Fruit fly (Drosophila melanogaster) whole organism, embryonic: Measurements from ENCODE around the gene Mettl2.

ENCODE experiments used
- Asciz ChIP-seq: fragments of 200-800 bp; sonication (Bioruptor generic); optimal IDR thresholded peaks from 2 replicates; lab custom pipeline; 2017; ENCODE audit warnings: missing biosample characterization, mild to moderate bottlenecking, missing genetic modification characterization, missing genetic modification reagents
- Atf6 ChIP-seq: fragments of 200-800 bp; sonication (Bioruptor generic); IDR thresholded peaks from 2 replicates; pipeline ENCODE4 v1.3.6; 2022; ENCODE audit warnings: missing biosample characterization, missing genetic modification characterization
- B-H1 ChIP-seq: fragments of 200-800 bp; sonication (Bioruptor generic); IDR thresholded peaks from 3 replicates; pipeline ENCODE4 v1.3.6; 2022; ENCODE audit warnings: missing biosample characterization, missing genetic modification characterization
- CG1024 ChIP-seq: fragments of 200-800 bp; sonication (Bioruptor generic); IDR thresholded peaks from 2 replicates; pipeline ENCODE4 v1.3.6; 2022; ENCODE audit warnings: missing biosample characterization, missing genetic modification characterization
- CG10654 ChIP-seq: fragments of 200-800 bp; sonication (Bioruptor generic); optimal IDR thresholded peaks from 2 replicates; lab custom pipeline; 2016; ENCODE audit warnings: missing biosample characterization, missing genetic modification characterization
- CG11456 ChIP-seq: fragments of 200-800 bp; sonication (Bioruptor generic); IDR thresholded peaks from 3 replicates; pipeline ENCODE4 v1.3.6; 2022; ENCODE audit warnings: missing biosample characterization, missing genetic modification characterization
- CG12071 ChIP-seq: fragments of 200-800 bp; sonication (Bioruptor generic); optimal IDR thresholded peaks from 3 replicates; lab custom pipeline; 2018; ENCODE audit warnings: missing biosample characterization, mild to moderate bottlenecking, missing genetic modification characterization
- CG13296 ChIP-seq: fragments of 200-800 bp; sonication (Bioruptor generic); optimal IDR thresholded peaks from 3 replicates; lab custom pipeline; 2018; ENCODE audit warnings: missing biosample characterization, mild to moderate bottlenecking, missing genetic modification characterization
- CG13624 ChIP-seq: fragments of 200-800 bp; sonication (Bioruptor generic); optimal IDR thresholded peaks from 2 replicates; lab custom pipeline; 2016; ENCODE audit warnings: missing biosample characterization, missing genetic modification characterization
- CG14965 ChIP-seq: fragments of 200-800 bp; sonication (Bioruptor generic); optimal IDR thresholded peaks from 2 replicates; lab custom pipeline; 2016; ENCODE audit warnings: missing biosample characterization, missing genetic modification characterization, borderline replicate concordance
- CG1603 ChIP-seq: fragments of 200-800 bp; sonication (Bioruptor generic); optimal IDR thresholded peaks from 2 replicates; lab custom pipeline; 2019; ENCODE audit warnings: missing biosample characterization, mild to moderate bottlenecking, missing genetic modification characterization, moderate library complexity
- CG17385 ChIP-seq: fragments of 200-800 bp; sonication (Bioruptor generic); optimal IDR thresholded peaks from 3 replicates; lab custom pipeline; 2018; ENCODE audit warnings: missing biosample characterization, mild to moderate bottlenecking, missing genetic modification characterization
- CG2875 ChIP-seq: fragments of 200-800 bp; sonication (Bioruptor generic); optimal IDR thresholded peaks from 2 replicates; lab custom pipeline; 2017; ENCODE audit warnings: missing biosample characterization, mild to moderate bottlenecking, missing genetic modification characterization, missing genetic modification reagents
- CG30020 ChIP-seq: fragments of 200-800 bp; optimal IDR thresholded peaks from 2 replicates; lab custom pipeline; 2019; ENCODE audit warnings: missing biosample characterization, mild to moderate bottlenecking, missing genetic modification characterization, moderate library complexity
- CG3281 ChIP-seq: fragments of 200-800 bp; sonication (Bioruptor generic); optimal IDR thresholded peaks from 3 replicates; lab custom pipeline; 2017; ENCODE audit warnings: missing biosample characterization, mild to moderate bottlenecking, missing genetic modification characterization
- CG3407 ChIP-seq: fragments of 200-800 bp; sonication (Bioruptor generic); optimal IDR thresholded peaks from 2 replicates; lab custom pipeline; 2018; ENCODE audit warnings: missing biosample characterization, mild to moderate bottlenecking, missing genetic modification characterization
- CG4282 ChIP-seq: fragments of 200-800 bp; sonication (Bioruptor generic); optimal IDR thresholded peaks from 2 replicates; lab custom pipeline; 2016; ENCODE audit warnings: missing biosample characterization, missing genetic modification characterization
- CG6683 ChIP-seq: fragments of 200-800 bp; sonication (Bioruptor generic); optimal IDR thresholded peaks from 2 replicates; lab custom pipeline; 2017; ENCODE audit warnings: missing biosample characterization, mild to moderate bottlenecking, missing genetic modification characterization, missing genetic modification reagents
- CG6791 ChIP-seq: fragments of 200-800 bp; sonication (Bioruptor generic); IDR thresholded peaks from 3 replicates; pipeline ENCODE4 v1.3.6; 2022; ENCODE audit warnings: missing biosample characterization, missing genetic modification characterization; ENCODE audit not compliant: partially characterized antibody
- CG7963 ChIP-seq: fragments of 200-800 bp; sonication (Bioruptor generic); IDR thresholded peaks from 3 replicates; pipeline ENCODE4 v1.3.6; 2022; ENCODE audit warnings: missing biosample characterization, missing genetic modification characterization; ENCODE audit not compliant: partially characterized antibody
- CHES-1-like ChIP-seq: fragments of 200-800 bp; sonication (Bioruptor generic); optimal IDR thresholded peaks from 2 replicates; lab custom pipeline; 2016; ENCODE audit warnings: missing biosample characterization, missing genetic modification characterization
- D ChIP-seq, 2 experiments: fragments of 200-800 bp in 1 of 2; fragments of >200 bp in 1 of 2; sonication (Bioruptor generic) in 1 of 2; optimal IDR thresholded peaks; 2 replicates in 1 of 2; 3 replicates in 1 of 2; lab custom pipeline; 2017; ENCODE audit warnings: mild to moderate bottlenecking in 1 of 2, missing biosample characterization in 1 of 2, missing genetic modification characterization in 1 of 2, missing genetic modification reagents in 1 of 2
- Dek ChIP-seq: fragments of 200-800 bp; sonication (Bioruptor generic); optimal IDR thresholded peaks from 3 replicates; lab custom pipeline; 2019; ENCODE audit warnings: missing biosample characterization, mild to moderate bottlenecking, missing genetic modification characterization, moderate library complexity
- Fer2 ChIP-seq: fragments of 200-800 bp; sonication (Bioruptor generic); optimal IDR thresholded peaks from 2 replicates; lab custom pipeline; 2018; ENCODE audit warnings: missing biosample characterization, mild to moderate bottlenecking, missing genetic modification characterization, moderate library complexity
- Gsc ChIP-seq: fragments of 200-800 bp; sonication (Bioruptor generic); IDR thresholded peaks from 2 replicates; pipeline ENCODE4 v1.3.6; 2022; ENCODE audit warnings: missing biosample characterization, missing genetic modification characterization
- Hr51 ChIP-seq, 2 experiments: fragments of 200-800 bp; sonication (Bioruptor generic); optimal IDR thresholded peaks; 2 replicates in 1 of 2; 3 replicates in 1 of 2; lab custom pipeline; 2016 to 2018; ENCODE audit warnings: missing biosample characterization in 2 of 2, missing genetic modification characterization in 2 of 2, mild to moderate bottlenecking in 1 of 2, moderate library complexity in 1 of 2
- Lpt ChIP-seq: fragments of >200 bp; optimal IDR thresholded peaks from 2 replicates; lab custom pipeline; 2018; ENCODE audit warnings: missing biosample characterization, missing genetic modification characterization
- NC2β ChIP-seq: fragments of 200-800 bp; sonication (Bioruptor generic); optimal IDR thresholded peaks from 2 replicates; lab custom pipeline; 2016; ENCODE audit warnings: missing biosample characterization, missing genetic modification characterization
- NFAT ChIP-seq: fragments of 200-800 bp; sonication (Bioruptor generic); IDR thresholded peaks from 2 replicates; pipeline ENCODE4 v1.3.6; 2022; ENCODE audit warnings: missing biosample characterization, missing genetic modification characterization
- Oli ChIP-seq: fragments of 200-800 bp; sonication (Bioruptor generic); optimal IDR thresholded peaks from 2 replicates; lab custom pipeline; 2018; ENCODE audit warnings: missing biosample characterization, mild to moderate bottlenecking, missing genetic modification characterization, moderate library complexity
- ab ChIP-seq: fragments of 200-800 bp; sonication (Bioruptor generic); optimal IDR thresholded peaks from 2 replicates; lab custom pipeline; 2016; ENCODE audit warnings: missing biosample characterization, missing genetic modification characterization
- ash1 ChIP-seq: fragments of 200-800 bp; sonication (Bioruptor generic); optimal IDR thresholded peaks from 2 replicates; lab custom pipeline; 2018; ENCODE audit warnings: missing biosample characterization, mild to moderate bottlenecking, missing genetic modification characterization
- bsh ChIP-seq, 2 experiments: fragments of 200-800 bp; sonication (Bioruptor generic); optimal IDR thresholded peaks; 2 replicates each; lab custom pipeline; 2017 to 2018; ENCODE audit warnings: mild to moderate bottlenecking in 2 of 2, missing biosample characterization in 2 of 2, missing genetic modification characterization in 2 of 2, moderate library complexity in 1 of 2
- chn ChIP-seq: fragments of 200-800 bp; sonication (Bioruptor generic); optimal IDR thresholded peaks from 2 replicates; lab custom pipeline; 2016; ENCODE audit warnings: missing biosample characterization, missing genetic modification characterization
- da ChIP-seq: fragments of 200-800 bp; sonication (Bioruptor generic); optimal IDR thresholded peaks from 2 replicates; lab custom pipeline; 2016; ENCODE audit warnings: missing biosample characterization, missing genetic modification characterization
- gce ChIP-seq: fragments of 200-800 bp; sonication (Bioruptor generic); IDR thresholded peaks from 3 replicates; pipeline ENCODE4 v1.3.6; 2022; ENCODE audit warnings: missing biosample characterization, missing genetic modification characterization
- grau ChIP-seq: fragments of 200-800 bp; optimal IDR thresholded peaks from 3 replicates; lab custom pipeline; 2019; ENCODE audit warnings: missing biosample characterization, mild to moderate bottlenecking, missing genetic modification characterization, moderate library complexity
- hb ChIP-seq: fragments of 200-800 bp; sonication (Bioruptor generic); IDR thresholded peaks from 3 replicates; pipeline ENCODE4 v1.3.6; 2022; ENCODE audit warnings: missing biosample characterization, missing genetic modification characterization; ENCODE audit not compliant: partially characterized antibody
- kay ChIP-seq: fragments of 200-800 bp; sonication (Bioruptor generic); optimal IDR thresholded peaks from 2 replicates; lab custom pipeline; 2016; ENCODE audit warnings: missing biosample characterization, missing genetic modification characterization
- mirr ChIP-seq: fragments of 200-800 bp; sonication (Bioruptor generic); optimal IDR thresholded peaks from 3 replicates; lab custom pipeline; 2018; ENCODE audit warnings: missing biosample characterization, mild to moderate bottlenecking, missing genetic modification characterization
- pan ChIP-seq, 4 experiments: fragments of >200 bp in 3 of 4; fragments of 200-800 bp in 1 of 4; sonication (Bioruptor generic) in 1 of 4; optimal IDR thresholded peaks in 3 of 4; IDR thresholded peaks in 1 of 4; 2 replicates each; pipeline versions ENCODE4 v1.3.6 to Lab custom; 2017 to 2022; ENCODE audit warnings: missing biosample characterization in 2 of 4, missing genetic modification characterization in 2 of 4, mixed read lengths in 1 of 4
- seq ChIP-seq: fragments of 200-800 bp; sonication (Bioruptor generic); IDR thresholded peaks from 2 replicates; pipeline ENCODE4 v1.3.6; 2022; ENCODE audit warnings: missing biosample characterization, missing genetic modification characterization
- sug ChIP-seq: fragments of 200-800 bp; optimal IDR thresholded peaks from 2 replicates; lab custom pipeline; 2019; ENCODE audit warnings: missing biosample characterization, mild to moderate bottlenecking, missing genetic modification characterization, moderate library complexity
- tio ChIP-seq: fragments of 200-800 bp; sonication (Bioruptor generic); optimal IDR thresholded peaks from 2 replicates; lab custom pipeline; 2017; ENCODE audit warnings: missing biosample characterization, missing genetic modification characterization, inconsistent platforms
- tll ChIP-seq, 2 experiments: fragments of 200-800 bp in 1 of 2; fragments of >200 bp in 1 of 2; sonication (Bioruptor generic) in 1 of 2; optimal IDR thresholded peaks; 2 replicates each; lab custom pipeline; 2017 to 2019; ENCODE audit warnings: missing biosample characterization in 2 of 2, missing genetic modification characterization in 2 of 2, mild to moderate bottlenecking in 1 of 2, moderate library complexity in 1 of 2
- twi ChIP-seq: fragments of 200-800 bp; optimal IDR thresholded peaks from 2 replicates; lab custom pipeline; 2019; ENCODE audit warnings: missing biosample characterization, mild to moderate bottlenecking, missing genetic modification characterization, moderate library complexity
- tx ChIP-seq: fragments of 200-800 bp; sonication (Bioruptor generic); optimal IDR thresholded peaks from 2 replicates; lab custom pipeline; 2016; ENCODE audit warnings: missing biosample characterization, missing genetic modification characterization

The Mettl2 gene

DNA sequence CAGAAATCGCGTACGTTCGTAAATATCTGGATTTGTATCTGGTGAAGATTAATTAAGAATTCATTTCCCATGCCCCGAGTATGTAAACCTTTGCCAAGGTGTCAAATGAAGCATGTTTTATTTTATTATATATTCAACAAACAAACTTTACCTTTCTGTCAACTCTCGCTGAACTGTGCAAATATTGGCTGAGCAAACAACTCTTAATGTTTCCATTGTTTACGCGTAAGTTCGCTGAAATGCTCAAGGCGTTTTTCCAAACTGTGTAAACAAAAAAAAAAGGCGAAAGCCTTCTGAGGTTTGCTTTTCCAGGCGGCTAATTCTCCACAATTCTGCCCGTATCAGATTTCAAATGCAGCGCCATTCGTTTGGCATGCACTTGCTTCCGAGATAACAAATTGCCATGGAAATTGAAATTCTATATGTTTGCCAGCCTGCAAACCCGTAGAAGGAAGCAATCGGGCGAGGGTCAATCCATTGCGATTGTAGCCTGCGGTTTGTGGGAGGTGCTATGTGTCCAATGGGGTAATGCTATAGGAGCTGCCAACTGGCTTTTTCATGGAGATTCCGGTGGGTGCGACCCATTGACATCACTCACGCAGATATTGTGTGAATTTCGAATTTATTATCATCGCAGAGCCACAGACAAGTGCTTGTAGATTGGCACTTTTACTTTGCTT, 47.2 kb downstream of the Mettl2 start (continued):
- peak; percentile 59 for TF ChIP-seq CG17385
- no peak for TF ChIP-seq twi (tag; lab: Kevin White, UChicago)
- no peak for TF ChIP-seq chn (GFP tag; lab: Kevin White, UChicago)
- TF ChIP-seq CG12071 (GFP tag; lab: Kevin White, UChicago), result peak; percentile 94
- peak; percentile 13 for TF ChIP-seq NC2β (GFP tag; lab: Kevin White, UChicago)
- TF ChIP-seq hb (GFP tag; lab: Robert Waterston, UW), result no peak
- TF ChIP-seq CG10654 (GFP tag; lab: Kevin White, UChicago), result peak; percentile 58
- TF ChIP-seq Oli (tag; lab: Kevin White, UChicago), result peak; percentile 3
- no peak for TF ChIP-seq ab (GFP tag; lab: Kevin White, UChicago)
- peak; percentile 80 for TF ChIP-seq Asciz (GFP tag; lab: Kevin White, UChicago)
- no peak for TF ChIP-seq CG1603 (tag; lab: Kevin White, UChicago)
- TF ChIP-seq grau, result peak; percentile 53
- peak; percentile 71; the same call in 1 of the 2 replicates for TF ChIP-seq seq (GFP tag; lab: Robert Waterston, UW)
- peak; percentile 30 for TF ChIP-seq CG3407
- TF ChIP-seq CG3281 (GFP tag; lab: Kevin White, UChicago), result peak; percentile 93
- peak; percentile 81 for TF ChIP-seq mirr (GFP tag; lab: Kevin White, UChicago)
- TF ChIP-seq Gsc, result no peak
- no peak for TF ChIP-seq tio (GFP tag; lab: Kevin White, UChicago)
- no peak for TF ChIP-seq CG7963 (GFP tag; lab: Robert Waterston, UW)
- peak; percentile 79 for TF ChIP-seq ash1 (GFP tag; lab: Kevin White, UChicago)
- no peak for TF ChIP-seq Lpt (GFP tag; lab: Kevin White, UChicago)
- TF ChIP-seq kay (GFP tag; lab: Kevin White, UChicago), result peak; percentile 30
- peak in 1 of 2 experiments; percentile 59 for TF ChIP-seq Hr51 (GFP tag; optimal IDR thresholded peaks at IDR 0.05; lab: Kevin White, UChicago)
- TF ChIP-seq da, result no peak
- no peak for TF ChIP-seq sug (tag; lab: Kevin White, UChicago)
- no peak; the same call in 2 of the 3 replicates for TF ChIP-seq B-H1
- TF ChIP-seq gce (GFP tag; lab: Robert Waterston, UW), result no peak; the same call in 2 of the 3 replicates
- peak; percentile 83 for TF ChIP-seq CG13296 (GFP tag; lab: Kevin White, UChicago)
- peak; percentile 75 for TF ChIP-seq CHES-1-like
- TF ChIP-seq pan (optimal IDR thresholded peaks at IDR 0.05; lab: Kevin White, UChicago), result no peak
- TF ChIP-seq pan (GFP tag; optimal IDR thresholded peaks at IDR 0.05 in 1 of 2, IDR thresholded peaks at IDR 0.05 in 1 of 2), result peak in 1 of 2 experiments; percentile 55
- peak; percentile 7 for TF ChIP-seq CG2875
- TF ChIP-seq CG13624, result peak; percentile 71
- TF ChIP-seq NFAT (GFP tag; lab: Robert Waterston, UW), result 0 out of 2 replicates have a peak, but pooled peaks have one; percentile 41
- no peak for TF ChIP-seq CG1024 (GFP tag; lab: Robert Waterston, UW)
- TF ChIP-seq CG6683 (GFP tag; lab: Kevin White, UChicago), result peak; percentile 79
- peak; percentile 80 for TF ChIP-seq Dek
- TF ChIP-seq CG11456, result peak; percentile 76
- no peak for TF ChIP-seq CG4282 (GFP tag; lab: Kevin White, UChicago)
- peak; percentile 84 for TF ChIP-seq Fer2 (tag; lab: Kevin White, UChicago)
- TF ChIP-seq CG14965 (GFP tag; lab: Kevin White, UChicago), result peak; percentile 23
- TF ChIP-seq tll (GFP tag; optimal IDR thresholded peaks at IDR 0.05; lab: Kevin White, UChicago), result no peak
- TF ChIP-seq Atf6 (GFP tag; lab: Robert Waterston, UW), result peak; percentile 92
- no peak for TF ChIP-seq CG30020 (tag; lab: Kevin White, UChicago)
- TF ChIP-seq tx (GFP tag; lab: Kevin White, UChicago), result peak; percentile 19
- no peak for TF ChIP-seq bsh (GFP tag; optimal IDR thresholded peaks at IDR 0.05; lab: Kevin White, UChicago)
- TF ChIP-seq CG6791, result no peak
- TF ChIP-seq D (optimal IDR thresholded peaks at IDR 0.05; lab: Kevin White, UChicago), result no peak
- TF ChIP-seq D (GFP tag; optimal IDR thresholded peaks at IDR 0.05; lab: Kevin White, UChicago), result peak; percentile 15
